Fruit fly (Drosophila melanogaster) whole organism, embryonic: ENCODE measurements around the gene bib.

Source experiments
- CG10209 ChIP-seq: fragments of 200-800 bp; sonication (Bioruptor generic); optimal IDR thresholded peaks from 3 replicates; lab custom pipeline; 2017; ENCODE audit warnings: missing biosample characterization, mild to moderate bottlenecking, missing genetic modification characterization, missing genetic modification reagents
- CG1792 ChIP-seq: fragments of 200-800 bp; sonication (Bioruptor generic); optimal IDR thresholded peaks from 2 replicates; lab custom pipeline; 2016; ENCODE audit warnings: missing biosample characterization, missing genetic modification characterization
- CG30020 ChIP-seq: fragments of 200-800 bp; optimal IDR thresholded peaks from 2 replicates; lab custom pipeline; 2019; ENCODE audit warnings: missing biosample characterization, mild to moderate bottlenecking, missing genetic modification characterization, moderate library complexity
- CkIIα-i1 ChIP-seq: fragments of 200-800 bp; sonication (Bioruptor generic); IDR thresholded peaks from 2 replicates; pipeline ENCODE4 v1.3.6; 2022; ENCODE audit warnings: missing biosample characterization, missing genetic modification characterization
- Dip2 ChIP-seq: fragments of 200-800 bp; sonication (Bioruptor generic); IDR thresholded peaks from 2 replicates; pipeline ENCODE4 v1.3.6; 2022; ENCODE audit warnings: missing biosample characterization, missing genetic modification characterization
- GATAe ChIP-seq: fragments of 200-800 bp; sonication (Bioruptor generic); conservative IDR thresholded peaks from 2 replicates; pipeline ENCODE4 v1.3.6; 2022; ENCODE audit warnings: missing biosample characterization, missing genetic modification characterization
- ase ChIP-seq: fragments of 200-800 bp; sonication (Bioruptor generic); IDR thresholded peaks from 3 replicates; pipeline ENCODE4 v1.3.6; 2022; ENCODE audit warnings: missing biosample characterization, missing genetic modification characterization
- ash1 ChIP-seq: fragments of 200-800 bp; sonication (Bioruptor generic); optimal IDR thresholded peaks from 2 replicates; lab custom pipeline; 2018; ENCODE audit warnings: missing biosample characterization, mild to moderate bottlenecking, missing genetic modification characterization
- esg ChIP-seq: fragments of 200-800 bp; sonication (Bioruptor generic); conservative IDR thresholded peaks from 2 replicates; pipeline ENCODE4 v1.3.6; 2022; ENCODE audit warnings: missing biosample characterization, missing genetic modification characterization
- h ChIP-seq: fragments of >200 bp; optimal IDR thresholded peaks from 2 replicates; lab custom pipeline; 2017

dm6 chr2L:9956993-9957652 lies 27.3 kb upstream of the bib start, which contains the start of the genes CG4658 and CG5846:
- TF ChIP-seq esg: peak; percentile 93
- peak; percentile 5 for TF ChIP-seq CG1792 (GFP tag; lab: Kevin White, UChicago)
- peak; percentile 78 for TF ChIP-seq CG30020 (tag; lab: Kevin White, UChicago)
- TF ChIP-seq Dip2: peak; percentile 50
- peak; percentile 92 for TF ChIP-seq ase (GFP tag; lab: Robert Waterston, UW)
- no peak for TF ChIP-seq ash1 (GFP tag; lab: Kevin White, UChicago)
- peak; percentile 81 for TF ChIP-seq GATAe (GFP tag; lab: Robert Waterston, UW)
- TF ChIP-seq CG10209 (GFP tag; lab: Kevin White, UChicago): peak; percentile 94
- no peak; the same call in 1 of the 2 replicates for TF ChIP-seq CkIIα-i1 (GFP tag; lab: Robert Waterston, UW)
- no peak for TF ChIP-seq h (lab: Kevin White, UChicago)
